Fruit fly (Drosophila melanogaster) whole organism, embryonic: Measurements from ENCODE around the gene CG11095.

Experiments used
- Awh ChIP-seq: fragments of 200-800 bp; sonication (Bioruptor generic); IDR thresholded peaks from 2 replicates; pipeline ENCODE4, ENCODE4 v1.3.6; 2022; ENCODE audit warnings: missing biosample characterization, missing genetic modification characterization
- CG11093 ChIP-seq: fragments of 200-800 bp; sonication (Bioruptor generic); IDR thresholded peaks from 3 replicates; pipeline ENCODE4 v1.3.6; 2022; ENCODE audit warnings: missing biosample characterization, missing genetic modification characterization
- CG11695 ChIP-seq: fragments of 200-800 bp; sonication (Bioruptor generic); IDR thresholded peaks from 3 replicates; pipeline ENCODE4 v1.3.6; 2022; ENCODE audit warnings: missing biosample characterization, missing genetic modification characterization
- CG12071 ChIP-seq: fragments of 200-800 bp; sonication (Bioruptor generic); optimal IDR thresholded peaks from 3 replicates; lab custom pipeline; 2018; ENCODE audit warnings: missing biosample characterization, mild to moderate bottlenecking, missing genetic modification characterization
- CG16815 ChIP-seq: fragments of 200-800 bp; sonication (Bioruptor generic); optimal IDR thresholded peaks from 3 replicates; lab custom pipeline; 2017; ENCODE audit warnings: missing biosample characterization, mild to moderate bottlenecking, missing genetic modification characterization
- CG17328 ChIP-seq: fragments of 200-800 bp; sonication (Bioruptor generic); IDR thresholded peaks from 2 replicates; pipeline ENCODE4 v1.3.6; 2022; ENCODE audit warnings: missing biosample characterization, missing genetic modification characterization
- CG17802 ChIP-seq: fragments of 200-800 bp; sonication (Bioruptor generic); optimal IDR thresholded peaks from 2 replicates; lab custom pipeline; 2018; ENCODE audit warnings: missing biosample characterization, mild to moderate bottlenecking, missing genetic modification characterization, moderate library complexity
- CG2116 ChIP-seq: fragments of 200-800 bp; sonication (Bioruptor generic); optimal IDR thresholded peaks from 3 replicates; lab custom pipeline; 2018; ENCODE audit warnings: missing biosample characterization, mild to moderate bottlenecking, missing genetic modification characterization
- CG2678 ChIP-seq: fragments of 200-800 bp; sonication (Bioruptor generic); optimal IDR thresholded peaks from 3 replicates; lab custom pipeline; 2019; ENCODE audit warnings: missing biosample characterization, mild to moderate bottlenecking, missing genetic modification characterization, moderate library complexity
- CG31224 ChIP-seq: fragments of 200-800 bp; sonication (Bioruptor generic); IDR thresholded peaks from 2 replicates; pipeline ENCODE4 v1.3.6; 2022; ENCODE audit warnings: missing biosample characterization, missing genetic modification characterization
- CG31441 ChIP-seq: fragments of 200-800 bp; sonication (Bioruptor generic); IDR thresholded peaks from 2 replicates; pipeline ENCODE4 v1.3.6; 2022; ENCODE audit warnings: missing biosample characterization, missing genetic modification characterization
- CG6175 ChIP-seq: fragments of 200-800 bp; sonication (Bioruptor generic); IDR thresholded peaks from 3 replicates; pipeline ENCODE4 v1.3.6; 2022; ENCODE audit warnings: missing biosample characterization, missing genetic modification characterization
- CG7987 ChIP-seq: fragments of 200-800 bp; sonication (Bioruptor generic); optimal IDR thresholded peaks from 2 replicates; lab custom pipeline; 2018; ENCODE audit warnings: missing biosample characterization, mild to moderate bottlenecking, missing genetic modification characterization, moderate library complexity
- CG9727 ChIP-seq: fragments of 200-800 bp; sonication (Bioruptor generic); optimal IDR thresholded peaks from 3 replicates; lab custom pipeline; 2017; ENCODE audit warnings: missing biosample characterization, mild to moderate bottlenecking, missing genetic modification characterization
- CG9817 ChIP-seq: fragments of 200-800 bp; sonication (Bioruptor generic); optimal IDR thresholded peaks from 2 replicates; lab custom pipeline; 2018; ENCODE audit warnings: missing biosample characterization, mild to moderate bottlenecking, missing genetic modification characterization, moderate library complexity
- CHES-1-like ChIP-seq: fragments of 200-800 bp; sonication (Bioruptor generic); optimal IDR thresholded peaks from 2 replicates; lab custom pipeline; 2016; ENCODE audit warnings: missing biosample characterization, missing genetic modification characterization
- Deaf1 ChIP-seq: fragments of 200-800 bp; optimal IDR thresholded peaks from 3 replicates; lab custom pipeline; 2019; ENCODE audit warnings: missing biosample characterization, mild to moderate bottlenecking, missing genetic modification characterization, moderate library complexity
- Dip3 ChIP-seq: fragments of 200-800 bp; sonication (Bioruptor generic); optimal IDR thresholded peaks from 3 replicates; lab custom pipeline; 2016; ENCODE audit warnings: missing biosample characterization, missing genetic modification characterization
- HLH3B ChIP-seq: fragments of 200-800 bp; sonication (Bioruptor generic); IDR thresholded peaks from 2 replicates; pipeline ENCODE4 v1.3.6; 2022; ENCODE audit warnings: missing biosample characterization, missing genetic modification characterization
- Hr51 ChIP-seq, 2 experiments: fragments of 200-800 bp; sonication (Bioruptor generic); optimal IDR thresholded peaks; 2 replicates in 1 of 2; 3 replicates in 1 of 2; lab custom pipeline; 2016 to 2018; ENCODE audit warnings: missing biosample characterization in 2 of 2, missing genetic modification characterization in 2 of 2, mild to moderate bottlenecking in 1 of 2, moderate library complexity in 1 of 2
- Jarid2 ChIP-seq: fragments of 200-800 bp; sonication (Bioruptor generic); optimal IDR thresholded peaks from 3 replicates; lab custom pipeline; 2017; ENCODE audit warnings: mild to moderate bottlenecking, missing biosample characterization, missing genetic modification reagents, missing genetic modification characterization
- Med ChIP-seq: fragments of 200-800 bp; sonication (Bioruptor generic); peaks from one replicate; lab custom pipeline; 2016; ENCODE audit warnings: missing biosample characterization, missing genetic modification characterization, mild to moderate bottlenecking, inconsistent platforms, moderate library complexity
- PHDP ChIP-seq: fragments of 200-800 bp; sonication (Bioruptor generic); optimal IDR thresholded peaks from 3 replicates; lab custom pipeline; 2018; ENCODE audit warnings: missing biosample characterization, mild to moderate bottlenecking, missing genetic modification characterization, moderate library complexity
- Pdp1 ChIP-seq, 2 experiments: fragments of 200-800 bp; sonication (Bioruptor generic); optimal IDR thresholded peaks; 3 replicates each; lab custom pipeline; 2016; ENCODE audit warnings: missing biosample characterization in 2 of 2, missing genetic modification characterization in 2 of 2, mild to moderate bottlenecking in 1 of 2, moderate library complexity in 1 of 2
- Xrp1 ChIP-seq: fragments of 200-800 bp; sonication (Bioruptor generic); IDR thresholded peaks from 2 replicates; pipeline ENCODE4 v1.3.6; 2022; ENCODE audit warnings: missing biosample characterization, missing genetic modification characterization
- cad ChIP-seq: fragments of >200 bp; optimal IDR thresholded peaks from 2 replicates; lab custom pipeline; 2017; ENCODE audit warnings: missing biosample characterization, missing genetic modification characterization
- chm ChIP-seq: fragments of 200-800 bp; sonication (Bioruptor generic); IDR thresholded peaks from 2 replicates; pipeline ENCODE4 v1.3.6; 2022; ENCODE audit warnings: missing biosample characterization, missing genetic modification characterization
- ci ChIP-seq: fragments of 200-800 bp; sonication (Bioruptor generic); IDR thresholded peaks from 3 replicates; pipeline ENCODE4 v1.3.6; 2022; ENCODE audit warnings: missing biosample characterization, missing genetic modification characterization
- crol ChIP-seq: fragments of 200-800 bp; sonication (Bioruptor generic); IDR thresholded peaks from 2 replicates; pipeline ENCODE4 v1.3.6; 2022; ENCODE audit warnings: missing biosample characterization, missing genetic modification characterization
- dysf ChIP-seq: fragments of 200-800 bp; sonication (Bioruptor generic); IDR thresholded peaks from 3 replicates; pipeline ENCODE4 v1.3.6; 2022; ENCODE audit warnings: missing biosample characterization, missing genetic modification characterization
- ftz-f1 ChIP-seq: fragments of 200-800 bp; sonication (Bioruptor generic); optimal IDR thresholded peaks from 2 replicates; lab custom pipeline; 2016; ENCODE audit warnings: missing biosample characterization, missing genetic modification characterization
- gce ChIP-seq: fragments of 200-800 bp; sonication (Bioruptor generic); IDR thresholded peaks from 3 replicates; pipeline ENCODE4 v1.3.6; 2022; ENCODE audit warnings: missing biosample characterization, missing genetic modification characterization
- gt ChIP-seq: fragments of 200-800 bp; sonication (Bioruptor generic); IDR thresholded peaks from 2 replicates; pipeline ENCODE4 v1.3.6; 2022; ENCODE audit warnings: missing biosample characterization, missing genetic modification characterization
- hb ChIP-seq: fragments of 200-800 bp; sonication (Bioruptor generic); IDR thresholded peaks from 3 replicates; pipeline ENCODE4 v1.3.6; 2022; ENCODE audit warnings: missing biosample characterization, missing genetic modification characterization; ENCODE audit not compliant: partially characterized antibody
- hkb ChIP-seq, 2 experiments: fragments of 200-800 bp in 1 of 2; fragments of >200 bp in 1 of 2; sonication (Bioruptor generic) in 1 of 2; IDR thresholded peaks in 1 of 2; optimal IDR thresholded peaks in 1 of 2; 2 replicates each; pipeline versions ENCODE4 v1.3.6 to Lab custom; 2017 to 2022; ENCODE audit warnings: missing biosample characterization in 1 of 2, missing genetic modification characterization in 1 of 2
- pan ChIP-seq, 4 experiments: fragments of >200 bp in 3 of 4; fragments of 200-800 bp in 1 of 4; sonication (Bioruptor generic) in 1 of 4; optimal IDR thresholded peaks in 3 of 4; IDR thresholded peaks in 1 of 4; 2 replicates each; pipeline versions ENCODE4 v1.3.6 to Lab custom; 2017 to 2022; ENCODE audit warnings: missing biosample characterization in 2 of 4, missing genetic modification characterization in 2 of 4, mixed read lengths in 1 of 4
- pros ChIP-seq: fragments of 200-800 bp; sonication (Bioruptor generic); optimal IDR thresholded peaks from 3 replicates; lab custom pipeline; 2019; ENCODE audit warnings: missing biosample characterization, mild to moderate bottlenecking, missing genetic modification characterization, moderate library complexity
- sc ChIP-seq, 3 experiments: fragments of >200 bp in 2 of 3; fragments of 200-800 bp in 1 of 3; sonication (Bioruptor generic) in 1 of 3; optimal IDR thresholded peaks; 2 replicates in 2 of 3; 3 replicates in 1 of 3; lab custom pipeline; 2017; ENCODE audit warnings: mild to moderate bottlenecking in 1 of 3, missing biosample characterization in 1 of 3, missing genetic modification characterization in 1 of 3, missing genetic modification reagents in 1 of 3
- sd ChIP-seq: fragments of 200-800 bp; sonication (Bioruptor generic); optimal IDR thresholded peaks from 3 replicates; lab custom pipeline; 2018; ENCODE audit warnings: missing biosample characterization, mild to moderate bottlenecking, missing genetic modification characterization, moderate library complexity
- sens ChIP-seq: fragments of 200-800 bp; sonication (Bioruptor generic); peaks from one replicate; lab custom pipeline; 2016; ENCODE audit warnings: missing biosample characterization, missing genetic modification characterization
- sug ChIP-seq: fragments of 200-800 bp; optimal IDR thresholded peaks from 2 replicates; lab custom pipeline; 2019; ENCODE audit warnings: missing biosample characterization, mild to moderate bottlenecking, missing genetic modification characterization, moderate library complexity
- trem ChIP-seq: fragments of 200-800 bp; optimal IDR thresholded peaks from 3 replicates; lab custom pipeline; 2019; ENCODE audit warnings: missing biosample characterization, mild to moderate bottlenecking, missing genetic modification characterization, moderate library complexity
- vvl ChIP-seq: fragments of 200-800 bp; sonication (Bioruptor generic); IDR thresholded peaks from 2 replicates; pipeline ENCODE4 v1.3.6; 2022; ENCODE audit warnings: missing biosample characterization, missing genetic modification characterization
- zf30C ChIP-seq: fragments of 200-800 bp; sonication (Bioruptor generic); optimal IDR thresholded peaks from 3 replicates; lab custom pipeline; 2018; ENCODE audit warnings: missing biosample characterization, mild to moderate bottlenecking, missing genetic modification characterization
- zfh1 ChIP-seq: fragments of 200-800 bp; sonication (Bioruptor generic); IDR thresholded peaks from 3 replicates; pipeline ENCODE4 v1.3.6; 2022; ENCODE audit warnings: missing biosample characterization, missing genetic modification characterization

Gene CG11095

DNA sequence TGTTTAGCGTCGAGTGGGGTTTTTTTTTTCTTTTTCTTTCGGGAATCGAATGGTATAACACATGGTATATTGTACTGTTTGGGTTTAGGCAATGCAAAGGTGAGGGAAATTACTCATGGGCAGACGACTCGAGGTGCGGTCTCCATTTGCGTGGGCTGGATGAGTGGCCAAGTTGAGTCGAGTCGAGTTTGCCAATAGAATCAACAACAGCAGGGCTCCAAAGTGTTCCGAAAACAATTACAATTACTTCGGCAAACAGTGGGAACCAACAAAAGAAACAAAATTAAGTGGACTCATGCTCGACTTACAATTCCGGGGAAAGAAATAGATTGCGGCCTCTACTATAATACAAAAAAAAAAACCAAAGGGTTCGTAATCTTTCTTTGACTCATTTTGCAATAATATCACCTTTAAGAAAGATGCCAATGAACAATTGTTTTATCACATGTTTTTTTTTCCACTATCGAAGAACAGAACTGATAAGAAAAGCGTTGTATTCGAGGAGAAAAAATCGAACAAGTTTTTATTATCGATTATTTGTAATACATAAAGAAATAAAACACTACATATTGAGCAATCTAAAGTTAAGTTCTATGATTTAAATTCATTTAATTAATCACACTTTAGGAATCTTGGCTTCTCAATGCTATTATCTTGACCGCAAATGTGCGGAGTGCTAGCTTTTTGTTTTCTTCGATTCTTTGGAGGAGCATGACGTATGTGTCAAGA is 9.0 kb downstream of the CG11095 start (continued):
- TF ChIP-seq gt (GFP tag; lab: Robert Waterston, UW) (no peak), chm (0 out of 2 replicates have a peak, but pooled peaks have one; percentile 29), CG7987 (GFP tag; lab: Kevin White, UChicago) (peak; percentile 21), Awh (GFP tag; lab: Robert Waterston, UW) (0 out of 2 replicates have a peak, but pooled peaks have one; percentile 48), gce (GFP tag; lab: Robert Waterston, UW) (no peak), sc (optimal IDR thresholded peaks at IDR 0.05; lab: Kevin White, UChicago) (no peak), sc (GFP tag; optimal IDR thresholded peaks at IDR 0.05; lab: Kevin White, UChicago) (no peak), CHES-1-like (GFP tag; lab: Kevin White, UChicago) (peak; percentile 10), CG12071 (no peak), CG2116 (GFP tag; lab: Kevin White, UChicago) (no peak), Dip3 (GFP tag; lab: Kevin White, UChicago) (no peak), zfh1 (GFP tag; lab: Robert Waterston, UW) (no peak), vvl (GFP tag; lab: Robert Waterston, UW) (0 out of 2 replicates have a peak, but pooled peaks have one; percentile 8), crol (GFP tag; lab: Robert Waterston, UW) (no peak), PHDP (peak; percentile 22), cad (no peak), CG2678 (tag; lab: Kevin White, UChicago) (peak; percentile 66), CG11093 (GFP tag; lab: Robert Waterston, UW) (no peak), CG9727 (peak; percentile 48), ci (GFP tag; lab: Robert Waterston, UW) (peak; percentile 67; the same call in 2 of the 3 replicates), Hr51 (GFP tag; optimal IDR thresholded peaks at IDR 0.05; lab: Kevin White, UChicago) (peak in 1 of 2 experiments; percentile 13), CG6175 (GFP tag; lab: Robert Waterston, UW) (no peak), hb (GFP tag; lab: Robert Waterston, UW) (no peak), CG31441 (GFP tag; lab: Robert Waterston, UW) (peak; percentile 17; the same call in 1 of the 2 replicates), CG11695 (no peak)
- TF ChIP-seq, all 482 proteins: peak for 87

- TF ChIP-seq crol (GFP tag; lab: Robert Waterston, UW) (peak; percentile 78), CG9817 (no peak), trem (tag; lab: Kevin White, UChicago) (no peak), HLH3B (GFP tag; lab: Robert Waterston, UW) (no peak), pan (optimal IDR thresholded peaks at IDR 0.05; lab: Kevin White, UChicago) (no peak), pan (GFP tag; optimal IDR thresholded peaks at IDR 0.05 in 1 of 2, IDR thresholded peaks at IDR 0.05 in 1 of 2) (peak in 1 of 2 experiments; percentile 14), CG7987 (GFP tag; lab: Kevin White, UChicago) (no peak), CG17328 (GFP tag; lab: Robert Waterston, UW) (no peak), hkb (optimal IDR thresholded peaks at IDR 0.05; lab: Kevin White, UChicago) (no peak), hkb (GFP tag; IDR thresholded peaks at IDR 0.05; lab: Robert Waterston, UW) (0 out of 2 replicates have a peak, but pooled peaks have one; percentile 21), CG16815 (no peak), sd (tag; lab: Kevin White, UChicago) (peak; percentile 86), sens (peak; percentile 73), CG17802 (tag; lab: Kevin White, UChicago) (no peak), ftz-f1 (no peak), sug (peak; percentile 11), pros (GFP tag; lab: Kevin White, UChicago) (peak; percentile 56), zf30C (GFP tag; lab: Kevin White, UChicago) (peak; percentile 70), Pdp1 (GFP tag; optimal IDR thresholded peaks at IDR 0.05; lab: Kevin White, UChicago) (peak in 1 of 2 experiments; percentile 20), Med (GFP tag; lab: Kevin White, UChicago) (peak; percentile 54), Xrp1 (GFP tag; lab: Robert Waterston, UW) (0 out of 2 replicates have a peak, but pooled peaks have one; percentile 13), CG31224 (GFP tag; lab: Robert Waterston, UW) (no peak), Deaf1 (tag; lab: Kevin White, UChicago) (no peak), Jarid2 (GFP tag; lab: Kevin White, UChicago) (no peak), dysf (GFP tag; lab: Robert Waterston, UW) (0 out of 3 replicates have a peak, but pooled peaks have one; percentile 5)
Measured at dm6 chrX:13821039-13821774, 9.7 kb downstream of the CG11095 start.
